Worm (Caenorhabditis elegans) whole organism, early embryonic: ENCODE measurements around the gene grk-1.

Experiments
- B0310.2 ChIP-seq: sonication (generic microtip); optimal IDR thresholded peaks from 2 replicates; lab custom pipeline; 2016; ENCODE audit warnings: mild to moderate bottlenecking, missing genetic modification characterization, missing compliant biosample characterization
- F13C5.2 ChIP-seq: sonication (generic microtip); optimal IDR thresholded peaks from 2 replicates; lab custom pipeline; 2017; ENCODE audit warnings: mild to moderate bottlenecking, missing genetic modification characterization, inconsistent platforms, missing compliant biosample characterization
- aly-1 ChIP-seq: sonication (generic microtip); optimal IDR thresholded peaks from 2 replicates; lab custom pipeline; 2016; ENCODE audit warnings: missing genetic modification characterization, missing compliant biosample characterization
- ama-1 ChIP-seq: fragments of 150-350 bp; optimal IDR thresholded peaks from 2 replicates; lab custom pipeline; 2014
- ceh-13 ChIP-seq: fragments of 200-800 bp; sonication (Bioruptor generic); optimal IDR thresholded peaks from 2 replicates; lab custom pipeline; 2018; ENCODE audit warnings: mild to moderate bottlenecking, missing genetic modification characterization, missing compliant biosample characterization
- ceh-36 ChIP-seq: sonication (generic microtip); optimal IDR thresholded peaks from 2 replicates; lab custom pipeline; 2016; ENCODE audit warnings: missing genetic modification characterization, inconsistent platforms, missing compliant biosample characterization
- ets-7 ChIP-seq: sonication (generic microtip); optimal IDR thresholded peaks from 2 replicates; lab custom pipeline; 2016; ENCODE audit warnings: missing genotype, missing genetic modification characterization, missing compliant biosample characterization
- flt-1 ChIP-seq: fragments of 200-800 bp; sonication (Bioruptor generic); IDR thresholded peaks from 2 replicates; pipeline ENCODE4 v1.3.6; 2022; ENCODE audit warnings: missing genetic modification characterization, missing compliant biosample characterization
- hmg-4 ChIP-seq: fragments of 200-800 bp; sonication (Bioruptor generic); optimal IDR thresholded peaks from 2 replicates; lab custom pipeline; 2018; ENCODE audit warnings: mild to moderate bottlenecking, missing genetic modification characterization, missing compliant biosample characterization
- hnd-1 ChIP-seq: sonication (generic microtip); optimal IDR thresholded peaks from 2 replicates; lab custom pipeline; 2016; ENCODE audit warnings: missing genetic modification characterization, missing compliant biosample characterization
- sea-1 ChIP-seq: fragments of 200-800 bp; sonication (Bioruptor generic); conservative IDR thresholded peaks from 2 replicates; pipeline ENCODE4 v1.3.6; 2022; ENCODE audit warnings: missing genetic modification characterization, missing compliant biosample characterization
- tbx-11 ChIP-seq: fragments of 200-800 bp; sonication (Bioruptor generic); IDR thresholded peaks from 2 replicates; pipeline ENCODE4 v1.3.6; 2022; ENCODE audit warnings: missing genetic modification characterization, missing compliant biosample characterization
- tbx-37 ChIP-seq: fragments of 200-800 bp; sonication (Bioruptor generic); conservative IDR thresholded peaks from 2 replicates; pipeline ENCODE4 v1.3.6; 2022; ENCODE audit warnings: missing genetic modification reagents, missing genetic modification characterization, missing compliant biosample characterization
- tra-4 ChIP-seq: sonication (generic microtip); optimal IDR thresholded peaks from 2 replicates; lab custom pipeline; 2017; ENCODE audit warnings: missing genetic modification characterization, missing compliant biosample characterization

- no peak for TF ChIP-seq F13C5.2 (tag; lab: Kevin White, UChicago)
- no peak for TF ChIP-seq flt-1
- no peak for TF ChIP-seq hmg-4 (GFP tag; lab: Kevin White, UChicago)
- no peak for TF ChIP-seq tbx-11
- TF ChIP-seq ama-1 (lab: Kevin White, UChicago) = no peak
- TF ChIP-seq ceh-36 = no peak
- TF ChIP-seq B0310.2 (tag; lab: Kevin White, UChicago) = no peak
- no peak for TF ChIP-seq tbx-37 (GFP tag; lab: Robert Waterston, UW)
- TF ChIP-seq ceh-13 (GFP tag; lab: Kevin White, UChicago) = no peak
- TF ChIP-seq aly-1 (tag; lab: Kevin White, UChicago) = no peak
- TF ChIP-seq hnd-1 (tag; lab: Kevin White, UChicago) = no peak
- no peak for TF ChIP-seq sea-1 (GFP tag; lab: Robert Waterston, UW)
- TF ChIP-seq tra-4 (tag; lab: Kevin White, UChicago) = no peak
- no peak for TF ChIP-seq ets-7 (tag; lab: Kevin White, UChicago)
Observed at ce11 chrX:9965275-9965674, 33.7 kb downstream of the grk-1 start, which contains the start of gene pssy-1.
